Fruit fly (Drosophila melanogaster) Kc167 (cell line): ENCODE data around the gene CG10713.

Experiments
- Myc ChIP-seq: fragments of >200 bp; optimal IDR thresholded peaks from 2 replicates; lab custom pipeline; 2017; ENCODE audit warnings: missing external identifiers
- insv ChIP-seq: fragments of >200 bp; optimal IDR thresholded peaks from 3 replicates; lab custom pipeline; 2018; ENCODE audit warnings: missing external identifiers
- psq ChIP-seq: fragments of >200 bp; optimal IDR thresholded peaks from 2 replicates; lab custom pipeline; 2017; ENCODE audit warnings: missing external identifiers

DNA sequence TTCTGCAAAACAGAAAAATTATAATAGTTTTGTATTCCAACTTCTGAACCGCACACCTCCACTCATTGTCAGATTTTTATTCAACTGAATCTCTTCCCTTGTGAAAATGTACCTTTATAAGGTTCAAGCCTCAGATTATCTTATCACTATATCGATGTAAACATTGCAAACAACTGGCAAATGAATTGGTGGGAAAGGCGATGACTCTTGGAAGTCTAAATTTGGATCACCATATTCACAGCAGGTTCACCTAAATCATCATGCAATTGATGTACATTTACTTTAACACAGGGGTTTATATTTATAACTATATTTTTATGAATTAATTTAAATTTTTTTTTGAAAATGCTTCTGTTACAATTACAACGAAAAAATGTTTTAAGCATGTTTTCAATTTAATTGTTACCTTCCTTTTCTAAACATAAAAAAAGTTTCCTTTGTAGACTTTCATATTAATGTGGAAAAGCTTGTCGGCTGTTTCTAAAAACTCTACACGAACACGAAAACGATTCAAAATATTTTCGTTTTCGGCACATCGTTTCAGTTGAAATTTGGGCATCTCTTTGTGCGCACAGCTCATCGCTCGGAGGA is 5.4 kb upstream of the CG10713 start, which contains the start of the genes CG10140 and CG14109:
- no peak for TF ChIP-seq psq (lab: Kevin White, UChicago)
- TF ChIP-seq insv (lab: Kevin White, UChicago): no peak
- TF ChIP-seq Myc: no peak
